Fruit fly (Drosophila melanogaster) whole organism, embryonic: ENCODE results near the gene CG32032.

Experiments used
- Aef1 ChIP-seq: fragments of 200-800 bp; sonication (Bioruptor generic); IDR thresholded peaks from 3 replicates; pipeline ENCODE4 v1.3.6; 2022; ENCODE audit warnings: missing biosample characterization, missing genetic modification characterization
- Bdp1 ChIP-seq: fragments of 200-800 bp; sonication (Bioruptor generic); optimal IDR thresholded peaks from 3 replicates; lab custom pipeline; 2016; ENCODE audit warnings: missing biosample characterization, missing genetic modification characterization
- CG10274 ChIP-seq: fragments of 200-800 bp; sonication (Bioruptor generic); optimal IDR thresholded peaks from 3 replicates; lab custom pipeline; 2017; ENCODE audit warnings: missing biosample characterization, mild to moderate bottlenecking, missing genetic modification characterization
- CG11093 ChIP-seq: fragments of 200-800 bp; sonication (Bioruptor generic); IDR thresholded peaks from 3 replicates; pipeline ENCODE4 v1.3.6; 2022; ENCODE audit warnings: missing biosample characterization, missing genetic modification characterization
- CG12219 ChIP-seq: fragments of 200-800 bp; sonication (Bioruptor generic); optimal IDR thresholded peaks from 3 replicates; lab custom pipeline; 2018; ENCODE audit warnings: missing biosample characterization, mild to moderate bottlenecking, missing genetic modification characterization
- CG12942 ChIP-seq: fragments of 200-800 bp; sonication (Bioruptor generic); optimal IDR thresholded peaks from 3 replicates; lab custom pipeline; 2016; ENCODE audit warnings: missing biosample characterization, missing genetic modification characterization
- CG15696 ChIP-seq: fragments of 200-800 bp; sonication (Bioruptor generic); optimal IDR thresholded peaks from 2 replicates; lab custom pipeline; 2019; ENCODE audit warnings: missing biosample characterization, mild to moderate bottlenecking, missing genetic modification characterization, moderate library complexity
- CG16813 ChIP-seq: fragments of 200-800 bp; sonication (Bioruptor generic); IDR thresholded peaks from 3 replicates; pipeline ENCODE4 v1.3.6; 2022; ENCODE audit warnings: missing biosample characterization, missing genetic modification characterization; ENCODE audit not compliant: partially characterized antibody
- CG18011 ChIP-seq: fragments of 200-800 bp; sonication (Bioruptor generic); optimal IDR thresholded peaks from 2 replicates; lab custom pipeline; 2017; ENCODE audit warnings: missing biosample characterization, missing genetic modification characterization, mild to moderate bottlenecking, moderate library complexity, missing genotype
- CG18262 ChIP-seq: fragments of 200-800 bp; optimal IDR thresholded peaks from 3 replicates; lab custom pipeline; 2019; ENCODE audit warnings: missing biosample characterization, mild to moderate bottlenecking, missing genetic modification characterization, moderate library complexity
- CG18599 ChIP-seq: fragments of 200-800 bp; sonication (Bioruptor generic); optimal IDR thresholded peaks from 3 replicates; lab custom pipeline; 2017; ENCODE audit warnings: missing biosample characterization, missing genetic modification characterization, mild to moderate bottlenecking, moderate library complexity, missing genetic modification reagents
- CG3065 ChIP-seq: fragments of 200-800 bp; sonication (Bioruptor generic); optimal IDR thresholded peaks from 2 replicates; lab custom pipeline; 2016; ENCODE audit warnings: missing biosample characterization, missing genetic modification characterization
- CG31388 ChIP-seq: fragments of 200-800 bp; sonication (Bioruptor generic); optimal IDR thresholded peaks from 2 replicates; lab custom pipeline; 2016; ENCODE audit warnings: missing biosample characterization, missing genetic modification characterization
- CG32767 ChIP-seq: fragments of 200-800 bp; sonication (Bioruptor generic); IDR thresholded peaks from 2 replicates; pipeline ENCODE4 v1.3.6; 2022; ENCODE audit warnings: missing biosample characterization, missing genetic modification characterization
- CG34422 ChIP-seq: fragments of 200-800 bp; sonication (Bioruptor generic); IDR thresholded peaks from 3 replicates; pipeline ENCODE4 v1.3.6; 2022; ENCODE audit warnings: missing biosample characterization, missing genetic modification characterization
- CG3726 ChIP-seq: fragments of 200-800 bp; sonication (Bioruptor generic); IDR thresholded peaks from 3 replicates; pipeline ENCODE4, ENCODE4 v1.3.6; 2022; ENCODE audit warnings: missing biosample characterization, missing genetic modification characterization
- CG4282 ChIP-seq: fragments of 200-800 bp; sonication (Bioruptor generic); optimal IDR thresholded peaks from 2 replicates; lab custom pipeline; 2016; ENCODE audit warnings: missing biosample characterization, missing genetic modification characterization
- CG4707 ChIP-seq: fragments of 200-800 bp; sonication (Bioruptor generic); optimal IDR thresholded peaks from 2 replicates; lab custom pipeline; 2018; ENCODE audit warnings: missing biosample characterization, mild to moderate bottlenecking, missing genetic modification characterization, moderate library complexity
- CG5245 ChIP-seq: fragments of 200-800 bp; sonication (Bioruptor generic); optimal IDR thresholded peaks from 3 replicates; lab custom pipeline; 2016; ENCODE audit warnings: missing biosample characterization, missing genetic modification characterization
- CG8388 ChIP-seq: fragments of 200-800 bp; sonication (Bioruptor generic); optimal IDR thresholded peaks from 2 replicates; lab custom pipeline; 2019; ENCODE audit warnings: missing biosample characterization, mild to moderate bottlenecking, missing genetic modification characterization, moderate library complexity
- CG9609 ChIP-seq: fragments of 200-800 bp; sonication (Bioruptor generic); optimal IDR thresholded peaks from 3 replicates; lab custom pipeline; 2016; ENCODE audit warnings: missing biosample characterization, missing genetic modification characterization
- Doc2 ChIP-seq: fragments of 200-800 bp; sonication (Bioruptor generic); IDR thresholded peaks from 2 replicates; pipeline ENCODE4 v1.3.6; 2022; ENCODE audit warnings: missing biosample characterization, missing genetic modification characterization
- Eip74EF ChIP-seq, 2 experiments: fragments of 200-800 bp in 1 of 2; fragments of >200 bp in 1 of 2; sonication (Bioruptor generic) in 1 of 2; optimal IDR thresholded peaks; 2 replicates each; lab custom pipeline; 2017 to 2019; ENCODE audit warnings: missing biosample characterization in 2 of 2, missing genetic modification characterization in 2 of 2, mild to moderate bottlenecking in 1 of 2, moderate library complexity in 1 of 2
- Fer3 ChIP-seq: fragments of 200-800 bp; sonication (Bioruptor generic); optimal IDR thresholded peaks from 2 replicates; lab custom pipeline; 2018; ENCODE audit warnings: missing biosample characterization, mild to moderate bottlenecking, missing genetic modification characterization, moderate library complexity
- Hmr ChIP-seq: fragments of 200-800 bp; sonication (Bioruptor generic); optimal IDR thresholded peaks from 3 replicates; lab custom pipeline; 2017; ENCODE audit warnings: mild to moderate bottlenecking, missing biosample characterization, missing genetic modification reagents, missing genetic modification characterization
- Hr39 ChIP-seq: fragments of >200 bp; optimal IDR thresholded peaks from 2 replicates; lab custom pipeline; 2017
- Hr78 ChIP-seq, 2 experiments: fragments of 200-800 bp in 1 of 2; fragments of >200 bp in 1 of 2; sonication (Bioruptor generic) in 1 of 2; optimal IDR thresholded peaks; 2 replicates each; lab custom pipeline; 2017 to 2019; ENCODE audit warnings: missing biosample characterization in 2 of 2, missing genetic modification characterization in 2 of 2, mild to moderate bottlenecking in 1 of 2, moderate library complexity in 1 of 2
- NC2β ChIP-seq: fragments of 200-800 bp; sonication (Bioruptor generic); optimal IDR thresholded peaks from 2 replicates; lab custom pipeline; 2016; ENCODE audit warnings: missing biosample characterization, missing genetic modification characterization
- NFAT ChIP-seq: fragments of 200-800 bp; sonication (Bioruptor generic); IDR thresholded peaks from 2 replicates; pipeline ENCODE4 v1.3.6; 2022; ENCODE audit warnings: missing biosample characterization, missing genetic modification characterization
- Sox102F ChIP-seq: fragments of 200-800 bp; sonication (Bioruptor generic); optimal IDR thresholded peaks from 2 replicates; lab custom pipeline; 2018; ENCODE audit warnings: missing biosample characterization, mild to moderate bottlenecking, missing genetic modification characterization, moderate library complexity
- Usf ChIP-seq: fragments of 200-800 bp; sonication (Bioruptor generic); optimal IDR thresholded peaks from 2 replicates; lab custom pipeline; 2017; ENCODE audit warnings: missing genotype, missing biosample characterization, missing genetic modification characterization
- cas ChIP-seq: fragments of 200-800 bp; sonication (Bioruptor generic); IDR thresholded peaks from 2 replicates; pipeline ENCODE4 v1.3.6; 2022; ENCODE audit warnings: missing biosample characterization, missing genetic modification characterization
- eve ChIP-seq, 2 experiments: fragments of >200 bp; optimal IDR thresholded peaks; 2 replicates each; lab custom pipeline; 2017; ENCODE audit warnings: missing biosample characterization in 2 of 2, missing genetic modification characterization in 2 of 2
- fd3F ChIP-seq: fragments of 200-800 bp; sonication (Bioruptor generic); optimal IDR thresholded peaks from 2 replicates; lab custom pipeline; 2018; ENCODE audit warnings: missing biosample characterization, mild to moderate bottlenecking, missing genetic modification characterization, moderate library complexity
- fru ChIP-seq: fragments of >200 bp; optimal IDR thresholded peaks from 2 replicates; lab custom pipeline; 2017
- gfzf ChIP-seq: fragments of 200-800 bp; sonication (Bioruptor generic); optimal IDR thresholded peaks from 2 replicates; lab custom pipeline; 2016; ENCODE audit warnings: missing biosample characterization, mild to moderate bottlenecking, missing genetic modification characterization, moderate library complexity
- kah ChIP-seq: fragments of 200-800 bp; sonication (Bioruptor generic); optimal IDR thresholded peaks from 2 replicates; lab custom pipeline; 2018; ENCODE audit warnings: missing biosample characterization, mild to moderate bottlenecking, missing genetic modification characterization
- klu ChIP-seq: fragments of 200-800 bp; sonication (Bioruptor generic); IDR thresholded peaks from 2 replicates; pipeline ENCODE4 v1.3.6; 2022; ENCODE audit warnings: missing biosample characterization, missing genetic modification characterization
- lbe ChIP-seq: fragments of 200-800 bp; sonication (Bioruptor generic); optimal IDR thresholded peaks from 2 replicates; lab custom pipeline; 2016; ENCODE audit warnings: missing biosample characterization, mild to moderate bottlenecking, missing genetic modification characterization
- mld ChIP-seq: fragments of 200-800 bp; sonication (Bioruptor generic); IDR thresholded peaks from 3 replicates; pipeline ENCODE4 v1.3.6; 2022; ENCODE audit warnings: missing biosample characterization, missing genetic modification characterization; ENCODE audit not compliant: partially characterized antibody
- otp ChIP-seq: fragments of 200-800 bp; sonication (Bioruptor generic); IDR thresholded peaks from 3 replicates; pipeline ENCODE4, ENCODE4 v1.3.6; 2022; ENCODE audit warnings: missing biosample characterization, missing genetic modification characterization
- phol ChIP-seq: fragments of 200-800 bp; sonication (Bioruptor generic); optimal IDR thresholded peaks from 3 replicates; lab custom pipeline; 2018; ENCODE audit warnings: missing biosample characterization, mild to moderate bottlenecking, missing genetic modification characterization, moderate library complexity
- pros ChIP-seq: fragments of 200-800 bp; sonication (Bioruptor generic); optimal IDR thresholded peaks from 3 replicates; lab custom pipeline; 2019; ENCODE audit warnings: missing biosample characterization, mild to moderate bottlenecking, missing genetic modification characterization, moderate library complexity
- sna ChIP-seq: fragments of 200-800 bp; sonication (Bioruptor generic); IDR thresholded peaks from 2 replicates; pipeline ENCODE4 v1.3.6; 2022; ENCODE audit warnings: missing biosample characterization, missing genetic modification characterization; ENCODE audit not compliant: partially characterized antibody
- stwl ChIP-seq: fragments of 200-800 bp; sonication (Bioruptor generic); optimal IDR thresholded peaks from 3 replicates; lab custom pipeline; 2018; ENCODE audit warnings: missing biosample characterization, mild to moderate bottlenecking, missing genetic modification characterization, moderate library complexity
- sug ChIP-seq: fragments of 200-800 bp; optimal IDR thresholded peaks from 2 replicates; lab custom pipeline; 2019; ENCODE audit warnings: missing biosample characterization, mild to moderate bottlenecking, missing genetic modification characterization, moderate library complexity
- vfl ChIP-seq: fragments of 200-800 bp; sonication (Bioruptor generic); optimal IDR thresholded peaks from 2 replicates; lab custom pipeline; 2016; ENCODE audit warnings: missing biosample characterization, missing genetic modification characterization
- vvl ChIP-seq: fragments of 200-800 bp; sonication (Bioruptor generic); IDR thresholded peaks from 2 replicates; pipeline ENCODE4 v1.3.6; 2022; ENCODE audit warnings: missing biosample characterization, missing genetic modification characterization
- wek ChIP-seq: fragments of 200-800 bp; sonication (Bioruptor generic); optimal IDR thresholded peaks from 3 replicates; lab custom pipeline; 2018; ENCODE audit warnings: missing biosample characterization, mild to moderate bottlenecking, missing genetic modification characterization, moderate library complexity

CG32032 gene

dm6 chr3L:9057429-9058088 is 35.3 kb upstream of the CG32032 start:
- TF ChIP-seq phol (tag; lab: Kevin White, UChicago) (peak; percentile 91), CG12219 (GFP tag; lab: Kevin White, UChicago) (peak; percentile 74), stwl (tag; lab: Kevin White, UChicago) (no peak), CG10274 (GFP tag; lab: Kevin White, UChicago) (peak; percentile 62), CG4707 (peak; percentile 75), CG16813 (GFP tag; lab: Robert Waterston, UW) (no peak), CG18011 (GFP tag; lab: Kevin White, UChicago) (peak; percentile 62), Fer3 (peak; percentile 90), CG15696 (tag; lab: Kevin White, UChicago) (peak; percentile 71), CG5245 (GFP tag; lab: Kevin White, UChicago) (peak; percentile 83), pros (GFP tag; lab: Kevin White, UChicago) (peak; percentile 11), gfzf (GFP tag; lab: Kevin White, UChicago) (no peak), NFAT (GFP tag; lab: Robert Waterston, UW) (peak; percentile 77; the same call in 1 of the 2 replicates), vvl (peak; percentile 95), Doc2 (GFP tag; lab: Robert Waterston, UW) (peak; percentile 54; the same call in 1 of the 2 replicates), sug (peak; percentile 92), fd3F (peak; percentile 79), Aef1 (GFP tag; lab: Robert Waterston, UW) (peak; percentile 85), cas (GFP tag; lab: Robert Waterston, UW) (peak; percentile 79), klu (GFP tag; lab: Robert Waterston, UW) (peak; percentile 84), wek (GFP tag; lab: Kevin White, UChicago) (peak; percentile 35), fru (no peak), Usf (peak; percentile 80), Bdp1 (GFP tag; lab: Kevin White, UChicago) (peak; percentile 30), CG32767 (GFP tag; lab: Robert Waterston, UW) (peak; percentile 82), CG8388 (GFP tag; lab: Kevin White, UChicago) (peak; percentile 90), CG18599 (GFP tag; lab: Kevin White, UChicago) (peak; percentile 98), CG9609 (peak; percentile 39), CG18262 (tag; lab: Kevin White, UChicago) (peak; percentile 94), NC2β (peak; percentile 30), mld (no peak), Hmr (GFP tag; lab: Kevin White, UChicago) (peak; percentile 96), lbe (GFP tag; lab: Kevin White, UChicago) (peak; percentile 97), otp (GFP tag; lab: Robert Waterston, UW) (peak; percentile 70; the same call in 2 of the 3 replicates), CG31388 (GFP tag; lab: Kevin White, UChicago) (peak; percentile 54), eve (GFP tag; optimal IDR thresholded peaks at IDR 0.05; lab: Kevin White, UChicago) (peak in 1 of 2 experiments; percentile 92), CG3065 (peak; percentile 76), Sox102F (GFP tag; lab: Kevin White, UChicago) (peak; percentile 93), CG3726 (GFP tag; lab: Robert Waterston, UW) (peak; percentile 59; the same call in 1 of the 3 replicates), Hr39 (lab: Kevin White, UChicago) (no peak), CG12942 (GFP tag; lab: Kevin White, UChicago) (peak; percentile 78), CG11093 (GFP tag; lab: Robert Waterston, UW) (peak; percentile 80), sna (GFP tag; lab: Robert Waterston, UW) (no peak), vfl (GFP tag; lab: Kevin White, UChicago) (peak; percentile 54), CG34422 (peak; percentile 86), Eip74EF (GFP tag; optimal IDR thresholded peaks at IDR 0.05; lab: Kevin White, UChicago) (peak in 1 of 2 experiments; percentile 91), kah (GFP tag; lab: Kevin White, UChicago) (peak; percentile 69), CG4282 (GFP tag; lab: Kevin White, UChicago) (no peak), Hr78 (GFP tag; optimal IDR thresholded peaks at IDR 0.05; lab: Kevin White, UChicago) (peak in 1 of 2 experiments; percentile 73)
